ENCODE assay signal across 2 worm cellular contexts in the genomic region with DNA sequence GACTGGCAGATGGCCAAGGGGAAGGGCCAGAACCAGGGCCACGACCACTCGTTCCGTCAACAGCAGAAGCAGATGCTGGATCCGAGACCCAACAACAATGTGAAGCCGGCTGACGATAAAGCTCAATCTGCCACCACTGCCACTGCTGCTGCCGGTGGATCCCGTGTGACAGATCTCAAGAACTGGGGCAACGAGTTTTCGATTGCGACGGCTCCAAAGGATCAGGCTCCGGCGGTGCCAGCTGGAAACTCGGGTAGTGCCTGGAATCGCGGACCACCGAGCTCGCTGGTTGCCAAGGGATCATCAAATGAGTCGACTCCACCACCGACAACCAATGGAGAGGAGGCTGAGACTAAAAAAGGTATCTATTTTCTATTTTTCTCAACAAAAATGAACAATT.
TF ChIP-seq lines count a peak whose summit lies in the region.

No protein-coding gene starts in this region.

TF ChIP-seq in whole organism, L4 larva, 104 proteins besides CTCF, POLR2A, EP300 and RAD21:
- TF ChIP-seq nhr-237 (tag; optimal IDR thresholded peaks at IDR 0.05; lab: Kevin White, UChicago) (no peak), lin-29 (GFP tag; IDR thresholded peaks at IDR 0.05; lab: Robert Waterston, UW) (0 out of 2 replicates have a peak, but pooled peaks have one; percentile 8), set-16 (GFP tag; IDR thresholded peaks at IDR 0.05; lab: Robert Waterston, UW) (peak; percentile 87), mes-2 (tag; optimal IDR thresholded peaks at IDR 0.05; lab: Kevin White, UChicago; ENCODE audit: poor library complexity, severe bottlenecking) (no peak)

TF ChIP-seq in whole organism, young adult, 124 proteins besides CTCF, POLR2A, EP300 and RAD21:
- no peak for TF ChIP-seq athp-1 (tag; optimal IDR thresholded peaks at IDR 0.05; lab: Kevin White, UChicago)
- TF ChIP-seq fkh-3 (tag; optimal IDR thresholded peaks at IDR 0.05; lab: Kevin White, UChicago) = no peak
- 0 out of 2 replicates have a peak, but pooled peaks have one; percentile 31 for TF ChIP-seq hsf-1 (GFP tag; IDR thresholded peaks at IDR 0.05; lab: Robert Waterston, UW)
- TF ChIP-seq zfh-2 (GFP tag; conservative IDR thresholded peaks at IDR 0.05; lab: Robert Waterston, UW) = peak; percentile 92
- TF ChIP-seq egrh-3 (GFP tag; IDR thresholded peaks at IDR 0.05; lab: Robert Waterston, UW) = peak; percentile 61; the same call in 1 of the 2 replicates
- TF ChIP-seq dox-1 (GFP tag; IDR thresholded peaks at IDR 0.05; lab: Robert Waterston, UW) = 0 out of 2 replicates have a peak, but pooled peaks have one; percentile 15
- TF ChIP-seq ztf-26 (tag; optimal IDR thresholded peaks at IDR 0.05; lab: Kevin White, UChicago) = no peak
- TF ChIP-seq chd-7 (tag; optimal IDR thresholded peaks at IDR 0.05; lab: Kevin White, UChicago) = peak; percentile 22
TF ChIP-seq in whole organism, young adult: peak in this region for 5.
